Fruit fly (Drosophila melanogaster) whole organism, wandering third instar larva: ENCODE measurements around the gene by.
A peak's percentile ranks its signal among the peaks of the same experiment; 100 is the strongest.

ENCODE experiments used
- Abd-B ChIP-seq: fragments of >200 bp; optimal IDR thresholded peaks from 2 replicates; lab custom pipeline; 2017; ENCODE audit warnings: missing biosample characterization, missing genetic modification characterization
- CG32264 ChIP-seq: fragments of 200-800 bp; sonication (Bioruptor generic); optimal IDR thresholded peaks from 2 replicates; lab custom pipeline; 2016; ENCODE audit warnings: missing biosample characterization, missing genetic modification characterization
- CG9705 ChIP-seq: fragments of 200-800 bp; sonication (Bioruptor generic); optimal IDR thresholded peaks from 2 replicates; lab custom pipeline; 2018; ENCODE audit warnings: missing biosample characterization, mild to moderate bottlenecking, missing genetic modification characterization
- CrebA ChIP-seq: fragments of 200-800 bp; sonication (Bioruptor generic); optimal IDR thresholded peaks from 2 replicates; lab custom pipeline; 2016; ENCODE audit warnings: missing biosample characterization, mild to moderate bottlenecking, missing genetic modification characterization, borderline replicate concordance
- Dfd ChIP-seq: fragments of >200 bp; optimal IDR thresholded peaks from 2 replicates; lab custom pipeline; 2017; ENCODE audit warnings: missing biosample characterization, missing genetic modification characterization
- Dif ChIP-seq: fragments of 200-275, 200-300 bp; sonication (Bioruptor generic); optimal IDR thresholded peaks from 2 replicates; lab custom pipeline; 2018; ENCODE audit warnings: missing biosample characterization, missing genetic modification characterization; ENCODE audit not compliant: partially characterized antibody
- GATAd ChIP-seq: sonication (Bioruptor generic); optimal IDR thresholded peaks from 2 replicates; lab custom pipeline; 2016; ENCODE audit warnings: missing biosample characterization, missing genetic modification characterization
- HLH106 ChIP-seq: fragments of 200-800 bp; optimal IDR thresholded peaks from 3 replicates; lab custom pipeline; 2019; ENCODE audit warnings: missing biosample characterization, mild to moderate bottlenecking, missing genetic modification characterization, moderate library complexity
- Hnf4 ChIP-seq: fragments of 200-800 bp; sonication (Bioruptor generic); optimal IDR thresholded peaks from 2 replicates; lab custom pipeline; 2016; ENCODE audit warnings: missing biosample characterization, mild to moderate bottlenecking, missing genetic modification characterization
- Hr78 ChIP-seq: fragments of >200 bp; optimal IDR thresholded peaks from 2 replicates; lab custom pipeline; 2017; ENCODE audit warnings: missing biosample characterization, missing genetic modification characterization
- Hr83 ChIP-seq: fragments of 200-300 bp; sonication (Bioruptor generic); optimal IDR thresholded peaks from 2 replicates; lab custom pipeline; 2016; ENCODE audit warnings: missing biosample characterization, mild to moderate bottlenecking, missing genetic modification characterization, moderate library complexity; ENCODE audit not compliant: poor library complexity, severe bottlenecking
- Jra ChIP-seq: sonication (Bioruptor generic); optimal IDR thresholded peaks from 2 replicates; lab custom pipeline; 2016; ENCODE audit warnings: missing biosample characterization, missing genetic modification characterization
- Mio ChIP-seq: sonication (Bioruptor generic); optimal IDR thresholded peaks from 2 replicates; lab custom pipeline; 2016; ENCODE audit warnings: missing biosample characterization, missing genetic modification characterization
- Myc ChIP-seq: fragments of >200 bp; optimal IDR thresholded peaks from 2 replicates; lab custom pipeline; 2017
- N ChIP-seq: fragments of >200 bp; optimal IDR thresholded peaks from 2 replicates; lab custom pipeline; 2018; ENCODE audit warnings: missing biosample characterization, missing external identifiers, missing genetic modification characterization
- OdsH ChIP-seq: fragments of 200-800 bp; sonication (Bioruptor generic); optimal IDR thresholded peaks from 2 replicates; lab custom pipeline; 2016; ENCODE audit warnings: missing biosample characterization, mild to moderate bottlenecking, missing genetic modification characterization
- Rel ChIP-seq, 2 experiments: fragments of 200-800 bp; sonication (Bioruptor generic) in 1 of 2; optimal IDR thresholded peaks; 2 replicates in 1 of 2; 3 replicates in 1 of 2; lab custom pipeline; 2016 to 2019; ENCODE audit warnings: mild to moderate bottlenecking in 2 of 2, missing biosample characterization in 2 of 2, missing genetic modification characterization in 2 of 2, moderate library complexity in 1 of 2
- Sp1 ChIP-seq: fragments of 200-800 bp; sonication (Bioruptor generic); optimal IDR thresholded peaks from 3 replicates; lab custom pipeline; 2019; ENCODE audit warnings: missing biosample characterization, mild to moderate bottlenecking, missing genetic modification characterization, moderate library complexity
- Vsx2 ChIP-seq: fragments of 200-300, 225-300 bp; sonication (Bioruptor generic); optimal IDR thresholded peaks from 2 replicates; lab custom pipeline; 2018; ENCODE audit warnings: missing biosample characterization, missing genetic modification characterization; ENCODE audit not compliant: partially characterized antibody
- br ChIP-seq: fragments of 200-800 bp; sonication (Bioruptor generic); optimal IDR thresholded peaks from 2 replicates; lab custom pipeline; 2016; ENCODE audit warnings: missing biosample characterization, missing genetic modification characterization
- brk ChIP-seq: fragments of 200-800 bp; sonication (Bioruptor generic); optimal IDR thresholded peaks from 2 replicates; lab custom pipeline; 2016; ENCODE audit warnings: missing biosample characterization, mild to moderate bottlenecking, missing genetic modification characterization
- dl ChIP-seq, 2 experiments: fragments of 175-275, 200-275 bp in 1 of 2; fragments of 200-275 bp in 1 of 2; sonication (Bioruptor generic); optimal IDR thresholded peaks; lab custom pipeline; 2018; ENCODE audit warnings: mild to moderate bottlenecking in 2 of 2, missing biosample characterization in 2 of 2, missing genetic modification characterization in 2 of 2, moderate library complexity in 2 of 2; ENCODE audit not compliant: partially characterized antibody in 2 of 2, insufficient read depth in 1 of 2
- dmrt93B ChIP-seq: fragments of 200-800 bp; sonication (Bioruptor generic); optimal IDR thresholded peaks from 2 replicates; lab custom pipeline; 2018; ENCODE audit warnings: missing biosample characterization, mild to moderate bottlenecking, missing genetic modification characterization
- dsf ChIP-seq: sonication (Bioruptor generic); optimal IDR thresholded peaks from 2 replicates; lab custom pipeline; 2016; ENCODE audit warnings: missing biosample characterization, missing genetic modification characterization, borderline replicate concordance
- ey ChIP-seq: fragments of 200-800 bp; sonication (Bioruptor generic); optimal IDR thresholded peaks from 2 replicates; lab custom pipeline; 2016; ENCODE audit warnings: missing biosample characterization, missing genetic modification characterization
- foxo ChIP-seq, 2 experiments: fragments of 200-800 bp; sonication (Bioruptor generic); optimal IDR thresholded peaks; 2 replicates in 1 of 2; 3 replicates in 1 of 2; lab custom pipeline; 2016 to 2017; ENCODE audit warnings: missing biosample characterization in 2 of 2, missing genetic modification characterization in 2 of 2
- fru ChIP-seq: fragments of 200-800 bp; sonication (Bioruptor generic); optimal IDR thresholded peaks from 3 replicates; lab custom pipeline; 2016; ENCODE audit warnings: missing biosample characterization, mild to moderate bottlenecking, missing genetic modification characterization
- h ChIP-seq: fragments of 200-800 bp; sonication (Bioruptor generic); optimal IDR thresholded peaks from 3 replicates; lab custom pipeline; 2016; ENCODE audit warnings: missing biosample characterization, mild to moderate bottlenecking, missing genetic modification characterization
- jim ChIP-seq: fragments of 175-275, 200-325 bp; sonication (Bioruptor generic); optimal IDR thresholded peaks from 2 replicates; lab custom pipeline; 2016; ENCODE audit warnings: missing biosample characterization, mild to moderate bottlenecking, missing genetic modification characterization
- lola ChIP-seq: fragments of >200 bp; optimal IDR thresholded peaks from 2 replicates; lab custom pipeline; 2017; ENCODE audit warnings: missing biosample characterization, missing genetic modification characterization
- pan ChIP-seq: fragments of >200 bp; optimal IDR thresholded peaks from 2 replicates; lab custom pipeline; 2017
- psq ChIP-seq: fragments of 200-800 bp; sonication (Bioruptor generic); optimal IDR thresholded peaks from 3 replicates; lab custom pipeline; 2017; ENCODE audit warnings: missing biosample characterization, mild to moderate bottlenecking, missing genetic modification characterization, moderate library complexity
- rgr ChIP-seq: fragments of 200-800 bp; sonication (Bioruptor generic); optimal IDR thresholded peaks from 3 replicates; lab custom pipeline; 2016; ENCODE audit warnings: missing biosample characterization, mild to moderate bottlenecking, missing genetic modification characterization
- sage ChIP-seq: fragments of 200-800 bp; sonication (Bioruptor generic); optimal IDR thresholded peaks from 2 replicates; lab custom pipeline; 2016; ENCODE audit warnings: missing biosample characterization, mild to moderate bottlenecking, missing genetic modification characterization
- sv ChIP-seq: fragments of 200-800 bp; sonication (Bioruptor generic); optimal IDR thresholded peaks from 3 replicates; lab custom pipeline; 2016; ENCODE audit warnings: missing biosample characterization, missing genetic modification characterization
- tai ChIP-seq: sonication (Bioruptor generic); optimal IDR thresholded peaks from 2 replicates; lab custom pipeline; 2016; ENCODE audit warnings: missing biosample characterization, missing genetic modification characterization
- usp ChIP-seq: fragments of >200 bp; optimal IDR thresholded peaks from 2 replicates; lab custom pipeline; 2017; ENCODE audit warnings: missing biosample characterization, missing genetic modification characterization
- woc ChIP-seq: sonication (Bioruptor generic); optimal IDR thresholded peaks from 2 replicates; lab custom pipeline; 2016; ENCODE audit warnings: missing biosample characterization, mild to moderate bottlenecking, missing genetic modification characterization

The by gene

DNA sequence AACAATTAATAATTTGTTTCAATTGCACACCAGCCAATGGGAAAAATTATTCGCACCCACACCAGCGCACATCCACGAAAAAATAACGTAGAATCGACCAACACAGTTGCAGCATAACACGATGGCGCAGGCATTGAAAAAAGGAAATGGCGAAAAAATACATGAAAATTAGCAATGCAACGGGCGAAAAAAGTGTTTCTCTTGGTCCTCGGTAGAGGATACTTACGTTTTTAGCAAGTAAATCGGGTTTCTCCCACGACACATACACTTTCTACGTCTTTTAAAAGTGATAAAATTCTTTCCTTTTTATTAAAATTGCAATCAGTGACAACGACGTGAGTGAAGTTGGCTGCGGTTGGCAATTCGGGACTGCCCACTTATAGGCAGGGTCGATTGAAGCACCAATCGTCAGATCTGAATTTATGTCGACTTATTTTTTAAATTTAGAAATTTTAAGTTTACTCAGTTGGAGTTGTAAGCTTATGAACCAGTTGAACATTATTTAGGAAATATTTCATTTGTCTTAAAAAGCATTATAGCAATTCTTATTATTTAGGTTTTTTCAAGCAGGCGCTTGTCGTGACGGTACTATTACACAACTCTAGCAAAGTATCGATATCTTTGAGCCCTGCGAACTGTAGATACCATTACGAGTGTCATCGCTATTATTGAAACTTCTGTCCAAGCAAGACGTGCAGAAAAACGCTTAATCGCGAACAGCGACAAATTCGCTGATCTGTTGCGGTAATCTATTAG, 44.7 kb upstream of the by start, which contains the start of the genes Kap-alpha3 and Son (continued):
- peak; percentile 65 for TF ChIP-seq sage (GFP tag; lab: Kevin White, UChicago)
- no peak for TF ChIP-seq pan (lab: Kevin White, UChicago)
- peak; percentile 92 for TF ChIP-seq h (GFP tag; lab: Kevin White, UChicago)
- no peak for TF ChIP-seq Vsx2
- peak; percentile 86 for TF ChIP-seq ey (GFP tag; lab: Kevin White, UChicago)
- TF ChIP-seq Hnf4 (GFP tag; lab: Kevin White, UChicago) = peak; percentile 93

DNA sequence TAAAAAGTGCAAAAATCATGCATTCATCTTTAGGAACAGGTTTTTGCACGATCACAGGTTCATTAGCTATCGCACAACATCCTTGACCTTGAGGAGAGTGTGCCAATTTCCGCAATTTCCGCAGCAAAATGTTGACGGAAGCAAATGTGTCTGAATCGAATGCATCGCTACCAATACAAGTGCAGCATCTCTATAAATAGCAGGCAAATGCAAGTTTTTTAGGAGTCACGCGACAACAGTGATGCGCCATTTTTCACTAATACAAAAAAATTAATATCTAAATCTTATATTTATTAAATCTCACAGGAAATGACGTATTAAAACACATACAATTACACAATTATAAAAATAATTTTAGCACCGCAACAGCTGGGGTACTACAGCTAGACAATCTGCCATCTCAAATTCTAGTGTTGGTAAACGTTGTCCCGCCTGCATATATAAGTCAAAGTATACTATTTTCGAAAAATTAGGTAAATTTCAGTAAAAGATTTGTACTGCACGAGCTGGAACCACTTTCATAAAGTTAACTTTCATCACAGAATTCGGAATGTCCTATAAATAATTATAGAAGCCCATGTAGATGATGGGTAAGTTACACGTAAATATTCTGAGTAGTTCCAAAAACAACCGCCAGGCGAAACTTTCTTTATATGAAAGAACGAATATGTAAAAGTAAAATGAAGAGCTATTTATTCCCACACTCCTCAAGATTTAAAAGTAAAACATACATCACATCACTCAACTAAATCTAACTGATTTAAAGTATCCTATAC, 41.2 kb upstream of the by start, which contains the start of gene CG9399:
Gene CG9399, minus strand, starts transcription at position 400 of the 776 bp plus-strand sequence.
- no peak for TF ChIP-seq N (GFP tag; lab: Kevin White, UChicago)
- peak; percentile 95 for TF ChIP-seq ey (GFP tag; lab: Kevin White, UChicago)
- TF ChIP-seq pan (lab: Kevin White, UChicago) = no peak
- peak; percentile 88 for TF ChIP-seq woc (GFP tag; lab: Kevin White, UChicago)
- peak; percentile 94 for TF ChIP-seq psq (GFP tag; lab: Kevin White, UChicago)
- peak; percentile 95 for TF ChIP-seq dmrt93B
- TF ChIP-seq br = peak; percentile 96
- peak; percentile 95 for TF ChIP-seq Jra (GFP tag; lab: Kevin White, UChicago)
- TF ChIP-seq Dfd (GFP tag; lab: Kevin White, UChicago) = no peak
- TF ChIP-seq CrebA (GFP tag; lab: Kevin White, UChicago) = no peak
- TF ChIP-seq tai = no peak
- TF ChIP-seq sv (GFP tag; lab: Kevin White, UChicago) = peak; percentile 98
- TF ChIP-seq Dif = no peak
- TF ChIP-seq Hr78 (GFP tag; lab: Kevin White, UChicago) = no peak
- TF ChIP-seq brk = peak; percentile 95
- no peak for TF ChIP-seq Abd-B (GFP tag; lab: Kevin White, UChicago)
- peak; percentile 97 for TF ChIP-seq Hnf4 (GFP tag; lab: Kevin White, UChicago)
- peak; percentile 97 for TF ChIP-seq HLH106 (tag; lab: Kevin White, UChicago)
- TF ChIP-seq jim (GFP tag; lab: Kevin White, UChicago) = peak; percentile 52
- peak; percentile 97 for TF ChIP-seq Myc (lab: Kevin White, UChicago)
- TF ChIP-seq dl (GFP tag; optimal IDR thresholded peaks at IDR 0.05; lab: Kevin White, UChicago; ENCODE audit: insufficient read depth in 1 of 2, partially characterized antibody in 2 of 2) = no peak
- TF ChIP-seq dsf = peak; percentile 94
- peak; percentile 94 for TF ChIP-seq fru (GFP tag; lab: Kevin White, UChicago)
- peak; percentile 86 for TF ChIP-seq CG32264 (GFP tag; lab: Kevin White, UChicago)
- peak; percentile 88 for TF ChIP-seq CG9705 (GFP tag; lab: Kevin White, UChicago)
- TF ChIP-seq rgr (GFP tag; lab: Kevin White, UChicago) = peak; percentile 98
- TF ChIP-seq lola (GFP tag; lab: Kevin White, UChicago) = no peak
- peak in 1 of 2 experiments; percentile 98 for TF ChIP-seq foxo (GFP tag; optimal IDR thresholded peaks at IDR 0.05; lab: Kevin White, UChicago)
- peak; percentile 77 for TF ChIP-seq Rel (GFP tag; optimal IDR thresholded peaks at IDR 0.05; lab: Kevin White, UChicago)
- peak; percentile 74 for TF ChIP-seq Rel (tag; optimal IDR thresholded peaks at IDR 0.05; lab: Kevin White, UChicago)
- TF ChIP-seq Vsx2 = no peak
- TF ChIP-seq usp (GFP tag; lab: Kevin White, UChicago) = no peak
- TF ChIP-seq sage (GFP tag; lab: Kevin White, UChicago) = peak; percentile 89
- peak; percentile 96 for TF ChIP-seq Sp1 (GFP tag; lab: Kevin White, UChicago)
- peak; percentile 96 for TF ChIP-seq OdsH (GFP tag; lab: Kevin White, UChicago)
- TF ChIP-seq h (GFP tag; lab: Kevin White, UChicago) = peak; percentile 97
- TF ChIP-seq GATAd (GFP tag; lab: Kevin White, UChicago) = peak; percentile 92
- peak; percentile 87 for TF ChIP-seq Hr83 (GFP tag; lab: Kevin White, UChicago)
- TF ChIP-seq Mio = peak; percentile 83
